ENCODE assay signal across 4 worm cellular contexts in the genomic region with DNA sequence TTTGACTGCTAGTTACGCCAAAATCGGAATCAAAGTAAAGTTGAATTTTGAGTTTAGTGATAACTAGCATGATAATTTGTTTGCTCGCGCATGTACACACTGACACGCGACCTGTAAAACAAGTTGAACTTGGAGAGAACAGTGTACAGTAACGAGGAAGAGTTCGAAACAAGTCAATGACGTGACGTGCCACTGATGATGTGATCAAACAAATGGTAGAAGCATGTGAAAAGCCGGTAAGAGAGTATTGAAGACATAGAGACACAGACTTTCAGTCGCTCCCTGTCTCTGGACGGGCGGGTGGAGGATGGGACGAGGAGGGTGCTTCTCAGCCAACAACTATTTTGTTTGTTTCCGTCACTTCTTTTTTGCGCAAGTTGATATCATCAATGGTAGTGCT.
TF ChIP-seq lines count a peak whose summit lies in the region.

No protein-coding gene starts in this region.

TF ChIP-seq in whole organism, L2 larva, 48 proteins besides CTCF, POLR2A, EP300 and RAD21:
- TF ChIP-seq F13H6.1 (tag; optimal IDR thresholded peaks at IDR 0.05; lab: Kevin White, UChicago) (peak; percentile 60), lin-13 (GFP tag; optimal IDR thresholded peaks at IDR 0.05; lab: Kevin White, UChicago) (no peak), nhr-21 (tag; optimal IDR thresholded peaks at IDR 0.05; lab: Kevin White, UChicago) (peak; percentile 2)

TF ChIP-seq in whole organism, L3 larva, 47 proteins besides CTCF, POLR2A, EP300 and RAD21:
- TF ChIP-seq pqm-1 (tag; optimal IDR thresholded peaks at IDR 0.05; lab: Kevin White, UChicago): peak; percentile 54
- TF ChIP-seq jun-1 (tag; optimal IDR thresholded peaks at IDR 0.05; lab: Kevin White, UChicago): peak; percentile 11
- peak; percentile 35 for TF ChIP-seq pha-4 (tag; optimal IDR thresholded peaks at IDR 0.05; lab: Kevin White, UChicago)
- TF ChIP-seq nhr-237 (tag; optimal IDR thresholded peaks at IDR 0.05; lab: Kevin White, UChicago): no peak
- peak; percentile 32 for TF ChIP-seq hmg-11 (tag; optimal IDR thresholded peaks at IDR 0.05; lab: Kevin White, UChicago)
- TF ChIP-seq nhr-25 (tag; optimal IDR thresholded peaks at IDR 0.05; lab: Kevin White, UChicago): peak; percentile 42
- no peak for TF ChIP-seq lin-15B (tag; optimal IDR thresholded peaks at IDR 0.05; lab: Kevin White, UChicago)
- peak; percentile 62 for TF ChIP-seq elt-2 (tag; optimal IDR thresholded peaks at IDR 0.05; lab: Kevin White, UChicago)

TF ChIP-seq in whole organism, L4 larva, 104 proteins besides CTCF, POLR2A, EP300 and RAD21:
- TF ChIP-seq fkh-10 (GFP tag; optimal IDR thresholded peaks at IDR 0.05; lab: Kevin White, UChicago) (no peak), tra-1 (GFP tag; IDR thresholded peaks at IDR 0.05; lab: Robert Waterston, UW) (0 out of 2 replicates have a peak, but pooled peaks have one; percentile 47), hif-1 (tag; optimal IDR thresholded peaks at IDR 0.05; lab: Kevin White, UChicago) (peak in 1 of 2 experiments; percentile 35), gei-8 (GFP tag; optimal IDR thresholded peaks at IDR 0.05; lab: Kevin White, UChicago) (no peak), mes-2 (tag; optimal IDR thresholded peaks at IDR 0.05; lab: Kevin White, UChicago; ENCODE audit: poor library complexity, severe bottlenecking) (peak; percentile 33), cey-2 (tag; optimal IDR thresholded peaks at IDR 0.05; lab: Kevin White, UChicago; ENCODE audit: borderline replicate concordance, insufficient read depth) (peak; percentile 8), lin-29 (GFP tag; IDR thresholded peaks at IDR 0.05; lab: Robert Waterston, UW) (no peak), mdl-1 (tag; optimal IDR thresholded peaks at IDR 0.05; lab: Kevin White, UChicago) (peak in 1 of 2 experiments; percentile 64), madf-9 (GFP tag; conservative IDR thresholded peaks at IDR 0.05; lab: Robert Waterston, UW) (no peak), lin-1 (GFP tag; IDR thresholded peaks at IDR 0.05; lab: Robert Waterston, UW) (0 out of 2 replicates have a peak, but pooled peaks have one; percentile 43), nhr-28 (tag; optimal IDR thresholded peaks at IDR 0.05; lab: Kevin White, UChicago) (peak; percentile 7), nhr-237 (tag; optimal IDR thresholded peaks at IDR 0.05; lab: Kevin White, UChicago) (no peak), dve-1 (tag; optimal IDR thresholded peaks at IDR 0.05; lab: Kevin White, UChicago; ENCODE audit: insufficient read depth) (peak; percentile 46), nhr-10 (tag; optimal IDR thresholded peaks at IDR 0.05; lab: Kevin White, UChicago) (no peak), dmd-8 (GFP tag; IDR thresholded peaks at IDR 0.05; lab: Robert Waterston, UW) (no peak), dmd-6 (GFP tag; IDR thresholded peaks at IDR 0.05; lab: Robert Waterston, UW) (peak; percentile 60), hlh-11 (tag; optimal IDR thresholded peaks at IDR 0.05; lab: Kevin White, UChicago) (peak; percentile 80), nhr-25 (tag; optimal IDR thresholded peaks at IDR 0.05; lab: Kevin White, UChicago; ENCODE audit: borderline replicate concordance, insufficient read depth) (no peak), lin-13 (GFP tag; optimal IDR thresholded peaks at IDR 0.05; lab: Kevin White, UChicago) (no peak), hlh-30 (tag; optimal IDR thresholded peaks at IDR 0.05; lab: Kevin White, UChicago; ENCODE audit: insufficient read depth) (peak; percentile 73), pqm-1 (tag; optimal IDR thresholded peaks at IDR 0.05; lab: Kevin White, UChicago) (peak; percentile 32), R02D3.7 (tag; optimal IDR thresholded peaks at IDR 0.05; lab: Kevin White, UChicago) (no peak), daf-16 (GFP tag; optimal IDR thresholded peaks at IDR 0.05; lab: Kevin White, UChicago) (no peak), daf-16 (tag; optimal IDR thresholded peaks at IDR 0.05; lab: Kevin White, UChicago) (peak; percentile 37), Y48G9A.11 (GFP tag; IDR thresholded peaks at IDR 0.05; lab: Robert Waterston, UW) (no peak), ztf-7 (tag; optimal IDR thresholded peaks at IDR 0.05; lab: Kevin White, UChicago) (no peak), mxl-3 (GFP tag; optimal IDR thresholded peaks at IDR 0.05; lab: Kevin White, UChicago) (peak; percentile 41)
TF ChIP-seq in whole organism, L4 larva: peak in this region for 14.

TF ChIP-seq in whole organism, young adult, 124 proteins besides CTCF, POLR2A, EP300 and RAD21:
- peak; percentile 33 for TF ChIP-seq nhr-80 (tag; optimal IDR thresholded peaks at IDR 0.05; lab: Kevin White, UChicago)
- TF ChIP-seq hmg-1.2 (GFP tag; IDR thresholded peaks at IDR 0.05; lab: Robert Waterston, UW): peak; percentile 45; the same call in 1 of the 2 replicates
- no peak for TF ChIP-seq F10E7.11 (tag; optimal IDR thresholded peaks at IDR 0.05; lab: Kevin White, UChicago)
